Fruit fly (Drosophila melanogaster) Kc167 (cell line): ENCODE data around the gene CG5439.

Experiments
- h ChIP-seq: fragments of >200 bp; optimal IDR thresholded peaks from 3 replicates; lab custom pipeline; 2018; ENCODE audit warnings: missing external identifiers
- psq ChIP-seq: fragments of >200 bp; optimal IDR thresholded peaks from 2 replicates; lab custom pipeline; 2017; ENCODE audit warnings: missing external identifiers
- ttk ChIP-seq: sonication (Bioruptor generic); optimal IDR thresholded peaks from 2 replicates; lab custom pipeline; 2017; ENCODE audit warnings: missing external identifiers

- TF ChIP-seq ttk (lab: Kevin White, UChicago) (no peak), h (lab: Kevin White, UChicago) (no peak), psq (lab: Kevin White, UChicago) (peak; percentile 65)
Measured at dm6 chr2L:13165802-13166347, 11.1 kb upstream of the CG5439 start, which contains the start of gene DnaJ-H.
